Worm (Caenorhabditis elegans) whole organism, midembryonic: ENCODE measurements around the gene srx-77.

Source experiments
- T22C8.4 ChIP-seq: fragments of 200-800 bp; sonication (Bioruptor generic); IDR thresholded peaks from 2 replicates; pipeline ENCODE4 v1.3.6; 2022; ENCODE audit warnings: missing genetic modification characterization, missing compliant biosample characterization
- cog-1 ChIP-seq: sonication (generic microtip); optimal IDR thresholded peaks from 2 replicates; lab custom pipeline; 2016; ENCODE audit warnings: missing genetic modification characterization, missing compliant biosample characterization
- flt-1 ChIP-seq: fragments of 200-800 bp; sonication (Bioruptor generic); IDR thresholded peaks from 2 replicates; pipeline ENCODE4 v1.3.6; 2022; ENCODE audit warnings: missing genetic modification characterization, missing compliant biosample characterization
- klf-2 ChIP-seq: fragments of 200-800 bp; sonication (Bioruptor generic); conservative IDR thresholded peaks from 2 replicates; pipeline ENCODE4 v1.3.6; 2022; ENCODE audit warnings: missing genetic modification reagents, missing genetic modification characterization, missing compliant biosample characterization
- med-1 ChIP-seq: sonication (generic microtip); optimal IDR thresholded peaks from 2 replicates; lab custom pipeline; 2017; ENCODE audit warnings: missing genetic modification characterization, mild to moderate bottlenecking, missing compliant biosample characterization, antibody characterized with exemption, missing genetic modification reagents; ENCODE audit not compliant: insufficient read depth
- ref-1 ChIP-seq: fragments of 200-800 bp; sonication (Bioruptor generic); conservative IDR thresholded peaks from 2 replicates; pipeline ENCODE4 v1.3.6; 2022; ENCODE audit warnings: missing genetic modification reagents, missing genetic modification characterization, missing compliant biosample characterization
- tab-1 ChIP-seq: fragments of 200-800 bp; sonication (Bioruptor generic); IDR thresholded peaks from 2 replicates; pipeline ENCODE4 v1.3.6; 2022; ENCODE audit warnings: missing genetic modification characterization, missing compliant biosample characterization
- ztf-23 ChIP-seq: fragments of 200-800 bp; sonication (Bioruptor generic); IDR thresholded peaks from 2 replicates; pipeline ENCODE4 v1.3.6; 2022; ENCODE audit warnings: missing genetic modification reagents, missing genetic modification characterization, missing compliant biosample characterization
- ztf-29 ChIP-seq: fragments of 200-800 bp; sonication (Bioruptor generic); IDR thresholded peaks from 2 replicates; pipeline ENCODE4 v1.3.6; 2022; ENCODE audit warnings: missing genetic modification reagents, missing genetic modification characterization, missing compliant biosample characterization

Gene srx-77

DNA sequence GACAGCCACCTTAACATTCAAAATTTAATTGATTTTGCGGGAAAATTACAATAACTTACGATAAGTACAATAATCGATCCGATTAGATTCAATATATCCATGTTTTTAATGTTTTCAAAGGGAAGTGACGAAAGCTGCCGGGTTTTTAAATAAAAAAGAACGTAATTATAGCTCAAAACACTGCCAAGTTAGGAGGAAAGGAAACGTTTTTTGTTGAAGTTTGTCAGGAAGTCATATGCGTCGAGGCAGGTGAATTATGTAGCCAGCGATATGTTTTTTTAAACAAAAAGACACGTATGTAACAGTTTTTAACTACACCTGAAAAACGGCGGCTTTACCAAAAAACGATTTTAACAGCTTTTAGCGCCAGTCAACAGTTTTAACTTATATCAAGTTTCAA, 2.9 kb downstream of the srx-77 start, which contains the start of gene srx-73:
Gene srx-73 (minus strand): TSS at position 101 of the 400 bp plus-strand sequence.
- no peak for TF ChIP-seq tab-1 (GFP tag; lab: Robert Waterston, UW)
- no peak for TF ChIP-seq klf-2 (GFP tag; lab: Robert Waterston, UW)
- TF ChIP-seq ztf-29 (GFP tag; lab: Robert Waterston, UW) = no peak
- TF ChIP-seq ref-1 (GFP tag; lab: Robert Waterston, UW) = no peak
- TF ChIP-seq T22C8.4 (GFP tag; lab: Robert Waterston, UW) = no peak

DNA sequence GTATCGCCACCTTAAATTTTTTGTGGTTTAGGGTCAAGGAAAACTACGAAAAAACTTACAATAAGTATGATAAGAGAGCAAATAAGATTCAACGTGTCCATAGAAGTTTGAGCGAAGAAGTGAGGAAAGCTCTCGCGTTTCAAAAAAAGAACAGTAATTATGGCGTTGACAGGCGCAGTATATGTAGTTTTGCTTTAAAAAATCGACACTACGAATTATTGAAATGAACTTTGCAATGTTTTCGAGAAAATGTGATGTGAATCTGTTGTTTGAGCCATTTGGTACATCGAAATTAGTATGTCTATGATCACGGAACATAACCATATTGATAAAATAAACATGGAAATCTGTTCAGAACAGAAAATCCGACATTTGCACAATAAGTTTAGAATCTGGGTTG, 6.1 kb downstream of the srx-77 start, which contains the start of gene srx-74:
Gene srx-74 (minus strand): TSS at position 101 of the 400 bp plus-strand sequence.
- TF ChIP-seq ref-1 (GFP tag; lab: Robert Waterston, UW) = no peak
- TF ChIP-seq ztf-23 (GFP tag; lab: Robert Waterston, UW) = no peak

DNA sequence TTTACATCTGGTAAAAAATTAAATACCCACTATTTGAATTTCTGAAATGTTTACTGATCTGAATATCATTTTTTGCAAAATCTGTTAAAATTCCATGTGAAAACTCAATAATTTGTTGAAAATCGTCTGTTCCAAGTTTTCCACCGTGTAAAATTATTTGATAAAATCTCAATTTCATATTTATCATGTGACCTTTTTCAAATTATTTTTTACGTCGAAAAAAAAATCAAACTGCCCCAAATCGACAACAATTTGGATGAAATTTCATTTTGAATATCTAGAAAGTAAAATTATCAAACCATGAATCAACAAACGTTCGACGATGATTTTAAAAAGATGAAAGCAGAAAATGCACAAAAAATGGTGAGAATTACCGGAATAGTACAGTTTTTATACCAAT, 13.4 kb downstream of the srx-77 start, which contains the start of gene F41F3.9:
Gene F41F3.9 (plus strand): TSS at position 301 of the 400 bp plus-strand sequence.
- TF ChIP-seq klf-2 (GFP tag; lab: Robert Waterston, UW) (no peak), tab-1 (GFP tag; lab: Robert Waterston, UW) (no peak), med-1 (no peak), ztf-29 (GFP tag; lab: Robert Waterston, UW) (no peak), cog-1 (no peak), T22C8.4 (GFP tag; lab: Robert Waterston, UW) (no peak), ztf-23 (GFP tag; lab: Robert Waterston, UW) (no peak), ref-1 (GFP tag; lab: Robert Waterston, UW) (no peak), flt-1 (GFP tag; lab: Robert Waterston, UW) (no peak)

DNA sequence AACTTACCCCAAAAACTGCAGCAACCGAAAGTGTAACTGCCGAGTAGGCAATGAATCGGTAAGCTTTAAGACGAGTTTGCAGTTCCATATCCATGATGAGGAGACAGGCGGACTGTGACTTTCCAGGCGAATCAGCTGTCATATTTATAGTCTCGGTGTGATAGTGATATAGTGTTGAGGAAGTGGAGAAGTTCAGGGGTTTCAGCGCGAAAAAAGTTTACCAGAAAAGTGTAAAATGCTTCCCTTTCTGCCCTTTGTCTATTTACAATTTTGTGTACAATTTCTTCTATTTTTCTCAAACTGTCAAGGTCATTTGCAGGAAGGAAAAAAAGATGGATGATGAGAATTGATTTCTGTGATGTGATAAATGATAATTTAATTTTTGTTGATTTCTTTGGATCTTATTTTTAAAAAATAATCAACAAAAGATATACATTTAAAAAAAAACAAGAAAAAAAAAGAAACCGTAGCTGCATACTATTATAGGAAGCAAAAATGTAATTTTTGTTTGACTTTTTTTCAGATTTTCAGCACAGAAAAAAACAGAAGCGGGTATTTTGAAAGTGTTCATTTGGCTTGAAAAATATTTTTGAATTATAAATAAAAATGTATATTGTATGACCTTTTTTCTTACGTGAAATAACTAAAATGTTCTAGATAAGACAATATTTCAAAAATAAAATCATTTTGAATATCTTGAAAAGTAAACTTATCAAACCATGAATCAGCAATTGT, 14.5 kb downstream of the srx-77 start, which contains the start of the genes col-139 and F41F3.1:
Gene col-139 (minus strand): TSS at position 101 of the 735 bp plus-strand sequence.
Gene F41F3.1 (plus strand): TSS at position 685 of the 735 bp plus-strand sequence.
- TF ChIP-seq ztf-29 (GFP tag; lab: Robert Waterston, UW) = no peak
- TF ChIP-seq tab-1 (GFP tag; lab: Robert Waterston, UW) = no peak
- no peak for TF ChIP-seq ref-1 (GFP tag; lab: Robert Waterston, UW)
- no peak for TF ChIP-seq cog-1
- no peak for TF ChIP-seq ztf-23 (GFP tag; lab: Robert Waterston, UW)
- no peak for TF ChIP-seq T22C8.4 (GFP tag; lab: Robert Waterston, UW)

DNA sequence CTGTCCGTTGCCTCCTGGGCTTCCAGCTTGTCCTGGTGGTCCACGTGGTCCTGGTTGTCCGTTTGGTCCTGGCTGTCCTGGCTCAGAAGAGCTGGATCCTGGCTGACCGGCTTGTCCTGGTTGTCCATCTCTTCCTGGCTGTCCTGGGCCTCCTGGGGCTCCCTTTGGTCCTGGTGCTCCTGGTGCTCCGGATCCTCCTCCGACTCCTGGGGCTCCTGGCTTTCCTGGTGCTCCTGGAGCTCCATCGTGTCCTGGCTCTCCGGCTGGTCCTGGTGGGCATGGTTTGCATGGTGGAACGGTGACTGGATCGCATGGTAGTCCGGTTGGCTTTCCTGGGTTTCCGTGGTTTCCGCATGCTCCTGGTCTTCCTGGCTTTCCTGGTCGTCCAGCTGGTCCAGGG, 15.4 kb downstream of the srx-77 start:
- TF ChIP-seq ztf-29 (GFP tag; lab: Robert Waterston, UW) = no peak
- no peak for TF ChIP-seq ref-1 (GFP tag; lab: Robert Waterston, UW)
- no peak for TF ChIP-seq klf-2 (GFP tag; lab: Robert Waterston, UW)
- no peak for TF ChIP-seq ztf-23 (GFP tag; lab: Robert Waterston, UW)
- TF ChIP-seq flt-1 (GFP tag; lab: Robert Waterston, UW) = no peak
- no peak for TF ChIP-seq tab-1 (GFP tag; lab: Robert Waterston, UW)
- no peak for TF ChIP-seq med-1
- no peak for TF ChIP-seq cog-1
- TF ChIP-seq T22C8.4 (GFP tag; lab: Robert Waterston, UW) = no peak

DNA sequence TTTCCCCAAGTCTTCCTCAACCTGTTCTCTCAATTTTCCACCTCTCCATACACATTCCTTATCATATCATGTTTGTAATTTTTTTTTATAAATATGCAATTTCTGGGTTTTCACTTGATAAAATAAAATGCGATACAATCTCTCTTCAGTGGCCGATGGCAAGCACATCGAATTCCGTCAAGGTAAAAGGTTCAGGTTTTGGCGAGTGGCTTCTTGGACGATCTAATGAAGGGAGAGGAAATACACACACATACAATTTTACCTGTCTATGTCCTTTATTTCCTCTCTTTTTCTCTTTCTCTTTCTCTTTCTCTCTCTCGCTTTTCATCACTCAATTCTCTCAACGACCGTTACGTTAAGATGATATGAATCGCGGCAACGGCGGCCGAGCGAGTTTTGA, 17.1 kb downstream of the srx-77 start:
- TF ChIP-seq klf-2 (GFP tag; lab: Robert Waterston, UW) (no peak), T22C8.4 (GFP tag; lab: Robert Waterston, UW) (no peak), cog-1 (no peak), ztf-29 (GFP tag; lab: Robert Waterston, UW) (no peak)

DNA sequence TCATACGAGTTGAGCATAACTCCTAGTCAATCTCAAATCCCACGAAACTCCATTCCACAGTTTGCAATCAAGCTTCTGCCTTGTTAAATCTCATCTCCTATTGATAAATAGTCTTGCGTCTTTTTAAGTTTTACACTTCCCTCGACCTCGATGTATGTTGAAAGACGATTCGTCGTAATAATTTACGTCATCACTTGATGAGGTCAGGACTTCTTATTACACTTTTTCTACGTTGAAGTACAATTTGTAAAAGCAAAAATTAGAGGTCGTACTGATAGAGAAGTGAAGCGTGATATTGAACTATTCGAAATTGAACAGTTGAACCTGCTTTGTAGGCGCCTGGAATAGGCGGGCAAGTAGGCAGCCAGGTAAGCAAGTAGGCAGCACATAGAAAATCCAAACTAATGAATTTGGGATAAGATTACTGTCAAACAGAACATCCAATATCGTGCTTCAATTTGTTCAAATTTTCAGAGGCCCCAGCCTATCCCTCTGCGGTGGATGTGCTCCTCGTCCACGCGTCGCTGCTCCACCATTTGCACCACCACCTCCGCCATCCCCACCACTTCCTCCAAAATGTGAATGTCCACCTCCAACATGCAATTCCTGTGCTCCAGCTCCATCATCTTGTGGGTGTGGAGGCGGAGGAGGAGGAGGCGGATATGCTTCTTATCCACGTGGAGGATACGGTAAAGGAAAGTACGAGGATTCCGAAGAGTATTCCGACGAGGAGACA, 18.7 kb downstream of the srx-77 start:
- TF ChIP-seq T22C8.4 (GFP tag; lab: Robert Waterston, UW) (no peak), tab-1 (GFP tag; lab: Robert Waterston, UW) (no peak), klf-2 (GFP tag; lab: Robert Waterston, UW) (no peak), med-1 (no peak), ztf-23 (GFP tag; lab: Robert Waterston, UW) (no peak), ref-1 (GFP tag; lab: Robert Waterston, UW) (no peak), flt-1 (GFP tag; lab: Robert Waterston, UW) (no peak), ztf-29 (GFP tag; lab: Robert Waterston, UW) (no peak), cog-1 (no peak)

DNA sequence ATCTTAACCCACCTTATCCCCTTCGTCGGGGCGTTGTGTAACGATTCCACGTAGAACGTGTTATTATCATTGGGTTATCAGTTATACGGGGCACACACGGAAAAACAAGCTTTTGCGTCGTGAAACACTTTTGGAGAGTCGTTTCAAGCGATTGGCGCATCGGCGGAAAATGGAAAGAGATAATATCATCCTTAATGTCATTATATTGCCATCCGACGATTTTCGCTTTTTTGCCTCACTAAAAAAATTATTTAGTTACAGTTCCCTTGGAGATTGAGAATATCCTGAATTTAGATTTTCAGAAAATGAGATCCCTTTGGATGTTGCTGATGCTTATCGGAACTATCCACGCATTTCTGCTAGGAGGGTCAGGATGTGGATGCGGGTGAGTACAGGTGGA, 20.0 kb downstream of the srx-77 start, which contains the start of gene F41F3.8:
Gene F41F3.8 (plus strand): TSS at position 301 of the 400 bp plus-strand sequence.
- no peak for TF ChIP-seq cog-1
- TF ChIP-seq med-1 = no peak
- no peak for TF ChIP-seq ztf-29 (GFP tag; lab: Robert Waterston, UW)
- TF ChIP-seq ref-1 (GFP tag; lab: Robert Waterston, UW) = no peak
- TF ChIP-seq flt-1 (GFP tag; lab: Robert Waterston, UW) = no peak

DNA sequence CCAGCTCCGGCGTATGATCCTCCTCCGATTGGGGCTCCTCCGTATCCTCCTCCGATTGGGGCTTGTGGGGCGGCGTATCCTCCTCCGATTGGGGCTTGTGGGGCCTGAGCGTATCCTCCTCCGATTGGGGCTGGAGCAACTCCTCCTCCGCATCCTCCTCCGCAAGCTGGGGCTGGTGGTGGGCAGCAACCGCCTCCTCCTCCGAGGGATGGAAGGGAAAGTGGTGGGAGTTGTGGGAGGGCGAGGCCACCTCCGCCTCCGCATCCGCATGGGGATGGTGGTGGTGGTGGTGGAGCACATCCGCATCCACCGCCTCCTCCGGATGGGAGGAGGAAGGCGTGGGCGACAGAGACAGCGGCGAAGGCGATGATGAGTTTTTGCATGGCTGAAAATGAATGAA, 20.7 kb downstream of the srx-77 start, which contains the start of gene F41F3.3:
Gene F41F3.3 (minus strand): TSS at position 383 of the 400 bp plus-strand sequence.
- no peak for TF ChIP-seq T22C8.4 (GFP tag; lab: Robert Waterston, UW)
- 0 out of 2 replicates have a peak, but pooled peaks have one; percentile 46 for TF ChIP-seq ztf-23 (GFP tag; lab: Robert Waterston, UW)
- 0 out of 2 replicates have a peak, but pooled peaks have one; percentile 25 for TF ChIP-seq tab-1 (GFP tag; lab: Robert Waterston, UW)
- peak; percentile 65; the same call in 1 of the 2 replicates for TF ChIP-seq flt-1 (GFP tag; lab: Robert Waterston, UW)
